Worm (Caenorhabditis elegans) whole organism, midembryonic: ENCODE measurements around the gene sulp-5.

Experiments used
- flt-1 ChIP-seq: fragments of 200-800 bp; sonication (Bioruptor generic); IDR thresholded peaks from 2 replicates; pipeline ENCODE4 v1.3.6; 2022; ENCODE audit warnings: missing genetic modification characterization, missing compliant biosample characterization
- med-1 ChIP-seq: sonication (generic microtip); optimal IDR thresholded peaks from 2 replicates; lab custom pipeline; 2017; ENCODE audit warnings: missing genetic modification characterization, mild to moderate bottlenecking, missing compliant biosample characterization, antibody characterized with exemption, missing genetic modification reagents; ENCODE audit not compliant: insufficient read depth
- ztf-29 ChIP-seq: fragments of 200-800 bp; sonication (Bioruptor generic); IDR thresholded peaks from 2 replicates; pipeline ENCODE4 v1.3.6; 2022; ENCODE audit warnings: missing genetic modification reagents, missing genetic modification characterization, missing compliant biosample characterization

ce11 chrV:11856022-11856421, 23.8 kb upstream of the sulp-5 start:
- TF ChIP-seq med-1 (no peak), ztf-29 (GFP tag; lab: Robert Waterston, UW) (no peak), flt-1 (GFP tag; lab: Robert Waterston, UW) (no peak)
